Worm (Caenorhabditis elegans): ENCODE measurements around the gene C47D12.2.
A peak's percentile ranks its signal among the peaks of the same experiment; 100 is the strongest.

The C47D12.2 gene

DNA sequence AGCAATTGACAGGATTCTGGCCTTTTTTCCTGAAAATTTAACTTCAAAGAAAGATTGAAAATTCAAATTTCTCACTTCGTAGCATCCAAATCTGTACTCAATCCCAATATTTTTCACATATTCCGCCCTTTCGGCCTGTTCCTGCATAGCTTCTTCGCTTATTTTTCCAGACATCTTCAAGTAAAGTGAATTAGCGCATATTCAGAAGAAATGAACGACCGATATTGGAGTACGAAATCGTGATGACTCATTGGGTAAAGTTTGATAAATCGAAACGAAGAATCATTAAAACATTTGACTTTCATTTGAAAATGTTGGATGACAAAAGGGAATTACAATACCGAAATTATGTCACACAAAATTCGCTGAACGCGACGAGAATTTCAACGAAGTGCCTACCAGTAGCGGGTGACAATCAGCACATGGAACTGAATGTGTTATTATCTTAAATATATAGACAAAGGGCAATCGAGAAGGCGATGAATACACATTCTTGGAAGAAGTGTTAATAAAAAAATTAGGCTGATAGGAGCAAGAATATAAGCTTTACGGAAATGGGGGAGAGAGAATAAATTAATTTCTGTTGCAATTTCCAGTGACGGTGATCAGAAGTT is 25.0 kb upstream of the C47D12.2 start, which contains the start of gene coa-7:
coa-7 (minus strand) TSS at position 174 of the 614 bp plus-strand sequence.
- no peak for TF ChIP-seq flt-1 (GFP tag; IDR thresholded peaks at IDR 0.05)
- TF ChIP-seq ref-1 (GFP tag; conservative IDR thresholded peaks at IDR 0.05) = no peak
- TF ChIP-seq med-1 (GFP tag; optimal IDR thresholded peaks at IDR 0.05; ENCODE audit: insufficient read depth) = no peak
- TF ChIP-seq cog-1 (tag; optimal IDR thresholded peaks at IDR 0.05) = no peak
- no peak for TF ChIP-seq ztf-23 (GFP tag; IDR thresholded peaks at IDR 0.05)
- no peak for TF ChIP-seq tab-1 (GFP tag; IDR thresholded peaks at IDR 0.05)
- no peak for TF ChIP-seq T22C8.4 (GFP tag; IDR thresholded peaks at IDR 0.05)
- TF ChIP-seq klf-2 (GFP tag; conservative IDR thresholded peaks at IDR 0.05) = no peak

DNA sequence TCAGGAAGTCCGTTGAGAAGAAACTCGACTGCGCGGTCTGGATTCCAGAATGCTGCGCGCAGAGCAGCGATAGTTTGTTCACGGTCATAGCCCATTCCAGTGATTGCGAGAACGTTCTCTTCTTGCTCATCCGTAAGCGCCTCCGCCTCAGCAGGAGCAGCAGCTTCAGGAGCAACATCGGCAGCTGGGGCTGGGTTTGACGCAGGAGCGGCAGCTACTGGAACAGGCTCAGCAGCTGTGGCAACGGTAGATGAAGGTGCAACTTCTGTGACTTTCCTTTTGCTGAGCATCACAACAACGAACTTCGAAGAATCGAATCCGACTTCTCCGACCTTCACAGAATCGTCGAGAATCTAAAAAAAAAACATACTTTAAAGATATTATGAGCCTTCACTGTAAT is 24.0 kb upstream of the C47D12.2 start:
- no peak for TF ChIP-seq tab-1 (GFP tag; IDR thresholded peaks at IDR 0.05)
- TF ChIP-seq T22C8.4 (GFP tag; IDR thresholded peaks at IDR 0.05) = no peak
- no peak for TF ChIP-seq ref-1 (GFP tag; conservative IDR thresholded peaks at IDR 0.05)
- no peak for TF ChIP-seq ztf-29 (GFP tag; IDR thresholded peaks at IDR 0.05)
- no peak for TF ChIP-seq cog-1 (tag; optimal IDR thresholded peaks at IDR 0.05)
- TF ChIP-seq flt-1 (GFP tag; IDR thresholded peaks at IDR 0.05) = no peak

DNA sequence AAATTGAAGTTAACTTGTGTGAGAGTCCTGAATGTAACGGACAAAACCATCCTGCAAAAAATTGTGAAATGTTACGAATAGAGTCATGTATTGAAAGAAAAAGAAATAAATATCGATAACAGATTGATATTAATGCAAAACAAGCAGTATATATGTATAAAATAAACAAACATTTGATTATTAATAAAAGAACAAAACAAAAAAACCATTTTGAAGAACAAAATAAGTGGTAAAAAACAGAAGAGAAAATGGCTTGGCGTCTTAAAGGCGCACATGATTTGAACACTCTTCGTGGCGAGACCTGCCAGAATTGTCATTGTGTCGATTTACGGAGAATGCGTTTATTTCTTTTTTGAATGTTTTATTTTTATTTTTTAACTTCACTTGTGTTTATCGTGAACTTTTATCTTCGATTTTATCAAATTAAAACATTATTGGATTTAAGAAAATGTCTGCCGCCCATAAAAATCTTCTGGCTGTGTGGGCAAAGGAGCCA is 23.4 kb upstream of the C47D12.2 start, which contains the start of the genes rad-23 and rpn-12:
rad-23 (minus strand) TSS at position 51 of the 496 bp plus-strand sequence.
rpn-12 (plus strand) TSS at position 446 of the 496 bp plus-strand sequence.
- TF ChIP-seq cog-1 (tag; optimal IDR thresholded peaks at IDR 0.05) (peak; percentile 32), med-1 (GFP tag; optimal IDR thresholded peaks at IDR 0.05; ENCODE audit: insufficient read depth) (no peak)

DNA sequence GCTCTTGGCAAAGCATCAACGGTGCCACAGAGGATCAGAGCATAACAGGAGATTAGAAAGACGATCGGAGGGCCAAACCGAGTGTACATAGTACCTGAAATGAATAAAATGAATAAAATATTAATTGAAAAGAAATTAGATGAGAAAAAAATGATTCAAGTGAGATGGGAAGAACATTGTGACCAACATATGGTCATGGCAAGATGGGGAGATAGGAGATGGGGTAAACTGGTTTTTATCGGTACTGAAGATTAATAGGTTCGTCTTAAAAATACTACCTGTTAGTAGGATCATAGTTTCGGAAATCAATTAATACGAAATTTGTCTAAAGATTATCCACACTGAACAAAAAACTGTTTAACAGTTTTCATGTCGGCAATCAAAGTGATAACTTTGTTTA is 19.0 kb upstream of the C47D12.2 start, which contains the start of gene nep-1:
nep-1 (minus strand) TSS at position 101 of the 400 bp plus-strand sequence.
- no peak for TF ChIP-seq T22C8.4 (GFP tag; IDR thresholded peaks at IDR 0.05)
- TF ChIP-seq ref-1 (GFP tag; conservative IDR thresholded peaks at IDR 0.05) = no peak

DNA sequence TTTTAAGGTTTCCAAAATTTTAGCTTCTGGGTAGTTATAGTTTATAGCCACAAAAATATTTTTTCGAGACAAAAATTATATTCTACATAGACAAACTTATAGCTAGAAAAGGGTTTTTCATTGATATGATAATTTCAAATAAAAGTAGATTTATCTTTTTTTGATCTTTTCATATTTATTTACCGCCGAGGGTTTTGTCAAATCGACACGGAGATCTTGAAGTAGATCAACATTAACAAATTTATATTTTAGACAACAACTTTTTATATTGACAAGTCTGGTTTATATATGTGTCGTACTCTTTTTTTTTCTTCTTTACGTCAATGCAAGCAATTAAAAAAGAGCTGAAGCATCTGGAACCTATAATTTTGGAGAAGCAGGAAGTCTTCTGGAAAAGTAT is 17.3 kb upstream of the C47D12.2 start:
- no peak for TF ChIP-seq klf-2 (GFP tag; conservative IDR thresholded peaks at IDR 0.05)
- TF ChIP-seq cog-1 (tag; optimal IDR thresholded peaks at IDR 0.05) = no peak
- no peak for TF ChIP-seq ztf-23 (GFP tag; IDR thresholded peaks at IDR 0.05)
- no peak for TF ChIP-seq ref-1 (GFP tag; conservative IDR thresholded peaks at IDR 0.05)
- TF ChIP-seq ztf-29 (GFP tag; IDR thresholded peaks at IDR 0.05) = no peak
- TF ChIP-seq T22C8.4 (GFP tag; IDR thresholded peaks at IDR 0.05) = no peak
- TF ChIP-seq flt-1 (GFP tag; IDR thresholded peaks at IDR 0.05) = no peak
- no peak for TF ChIP-seq tab-1 (GFP tag; IDR thresholded peaks at IDR 0.05)
- no peak for TF ChIP-seq med-1 (GFP tag; optimal IDR thresholded peaks at IDR 0.05; ENCODE audit: insufficient read depth)

DNA sequence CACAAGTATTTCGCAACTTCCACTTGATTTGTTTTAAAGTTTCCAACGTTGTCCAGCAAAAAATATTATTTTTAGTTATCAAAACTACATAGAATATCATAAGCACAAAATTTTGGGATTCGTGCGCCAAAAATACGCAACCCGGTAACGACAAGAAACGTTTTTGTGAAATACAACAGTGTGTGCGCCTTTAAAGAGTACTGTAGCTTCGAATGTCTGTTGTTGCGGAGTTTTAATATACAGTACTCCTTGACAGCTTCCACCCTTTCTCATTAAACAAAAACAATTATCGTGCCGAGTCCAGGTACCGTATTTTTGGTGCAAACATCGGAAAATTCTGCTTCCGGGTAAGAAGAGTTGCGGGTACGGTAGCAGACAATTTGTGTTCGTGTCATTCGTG is 4.1 kb downstream of the C47D12.2 start:
- TF ChIP-seq flt-1 (GFP tag; IDR thresholded peaks at IDR 0.05) = no peak

DNA sequence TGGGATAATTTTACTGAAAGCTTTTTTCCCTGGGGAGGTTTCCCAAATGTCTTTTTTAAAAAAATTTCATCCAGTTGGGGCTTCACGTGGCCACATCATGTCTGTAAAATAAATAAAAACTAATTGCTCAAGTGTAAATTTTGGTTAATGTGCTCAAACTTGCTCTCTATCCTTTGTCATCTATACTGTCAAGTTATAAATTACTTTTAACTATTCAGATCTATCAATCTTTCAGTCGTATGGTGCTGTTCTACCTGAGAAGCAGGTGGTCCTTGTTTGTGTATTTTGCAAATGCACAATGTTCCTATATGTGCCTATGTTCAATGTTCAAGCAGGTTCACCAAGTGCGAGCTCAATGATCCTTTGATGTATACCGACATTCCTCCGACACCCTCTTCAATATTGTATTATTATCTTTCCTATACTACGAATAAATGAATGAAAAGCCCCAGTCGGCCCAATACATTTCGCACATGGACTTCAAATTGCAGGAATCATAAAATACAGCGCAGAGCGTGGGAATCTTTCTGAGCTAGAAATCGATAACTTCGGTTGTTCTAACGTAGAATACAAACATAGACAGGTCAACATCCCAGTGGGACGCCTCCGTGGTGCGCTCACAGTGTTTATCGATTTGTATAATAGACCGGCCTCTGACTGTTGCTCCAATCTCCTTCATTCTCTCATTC is 5.2 kb downstream of the C47D12.2 start, which contains the start of the genes sfxn-1.4 and C47D12.4:
sfxn-1.4 (minus strand) TSS at position 101 of the 689 bp plus-strand sequence.
C47D12.4 (plus strand) TSS at position 639 of the 689 bp plus-strand sequence.
- TF ChIP-seq ref-1 (GFP tag; conservative IDR thresholded peaks at IDR 0.05) (no peak), T22C8.4 (GFP tag; IDR thresholded peaks at IDR 0.05) (0 out of 2 replicates have a peak, but pooled peaks have one; percentile 18)

DNA sequence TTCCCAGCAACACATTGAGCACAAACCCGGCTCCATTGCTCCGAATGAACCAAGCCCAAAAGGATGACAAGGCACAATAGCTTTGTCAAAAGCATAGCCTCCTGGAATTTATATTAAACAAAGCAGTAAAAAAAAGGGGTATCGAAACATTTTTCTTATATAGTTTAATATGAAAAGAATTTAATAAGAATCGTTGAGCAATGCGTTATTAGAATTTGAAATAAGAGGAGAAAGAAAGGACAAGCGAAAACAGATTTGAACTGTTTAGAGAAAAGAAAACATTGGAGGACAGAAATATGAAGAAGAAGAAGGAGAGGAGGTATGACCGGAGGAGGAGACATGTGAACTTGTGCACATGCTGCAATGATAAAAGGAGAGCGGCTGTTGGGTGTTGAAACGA is 9.1 kb downstream of the C47D12.2 start, which contains the start of gene C47D12.5:
C47D12.5 (minus strand) TSS at position 101 of the 400 bp plus-strand sequence.
- TF ChIP-seq flt-1 (GFP tag; IDR thresholded peaks at IDR 0.05) = no peak
- TF ChIP-seq ztf-29 (GFP tag; IDR thresholded peaks at IDR 0.05) = no peak
- TF ChIP-seq ztf-23 (GFP tag; IDR thresholded peaks at IDR 0.05) = no peak
- no peak for TF ChIP-seq tab-1 (GFP tag; IDR thresholded peaks at IDR 0.05)
- TF ChIP-seq cog-1 (tag; optimal IDR thresholded peaks at IDR 0.05) = no peak
- no peak for TF ChIP-seq med-1 (GFP tag; optimal IDR thresholded peaks at IDR 0.05; ENCODE audit: insufficient read depth)
- no peak for TF ChIP-seq klf-2 (GFP tag; conservative IDR thresholded peaks at IDR 0.05)
- TF ChIP-seq ref-1 (GFP tag; conservative IDR thresholded peaks at IDR 0.05) = no peak
- TF ChIP-seq T22C8.4 (GFP tag; IDR thresholded peaks at IDR 0.05) = no peak

DNA sequence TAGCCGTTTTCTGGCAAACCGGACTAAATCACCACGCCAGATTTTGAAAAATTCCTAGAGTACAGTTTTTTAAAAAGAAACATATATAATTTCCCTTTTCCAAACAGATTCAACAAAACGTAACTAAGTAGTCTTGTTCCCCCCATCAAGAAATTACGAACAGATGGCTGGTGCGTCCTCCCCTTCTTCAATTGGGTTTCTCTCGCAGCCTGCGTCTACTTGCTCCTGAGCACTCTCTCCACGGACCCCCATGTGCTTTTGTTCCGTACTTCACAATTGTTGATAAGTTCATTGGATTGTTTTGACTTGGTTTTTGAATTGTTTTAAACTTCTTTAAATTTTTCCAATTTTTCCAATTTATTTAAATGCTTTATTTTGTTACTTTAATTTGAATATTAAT is 11.9 kb downstream of the C47D12.2 start:
- no peak for TF ChIP-seq flt-1 (GFP tag; IDR thresholded peaks at IDR 0.05)
- TF ChIP-seq ztf-29 (GFP tag; IDR thresholded peaks at IDR 0.05) = no peak
- no peak for TF ChIP-seq tab-1 (GFP tag; IDR thresholded peaks at IDR 0.05)
- no peak for TF ChIP-seq ref-1 (GFP tag; conservative IDR thresholded peaks at IDR 0.05)
- TF ChIP-seq cog-1 (tag; optimal IDR thresholded peaks at IDR 0.05) = no peak
- TF ChIP-seq klf-2 (GFP tag; conservative IDR thresholded peaks at IDR 0.05) = no peak

DNA sequence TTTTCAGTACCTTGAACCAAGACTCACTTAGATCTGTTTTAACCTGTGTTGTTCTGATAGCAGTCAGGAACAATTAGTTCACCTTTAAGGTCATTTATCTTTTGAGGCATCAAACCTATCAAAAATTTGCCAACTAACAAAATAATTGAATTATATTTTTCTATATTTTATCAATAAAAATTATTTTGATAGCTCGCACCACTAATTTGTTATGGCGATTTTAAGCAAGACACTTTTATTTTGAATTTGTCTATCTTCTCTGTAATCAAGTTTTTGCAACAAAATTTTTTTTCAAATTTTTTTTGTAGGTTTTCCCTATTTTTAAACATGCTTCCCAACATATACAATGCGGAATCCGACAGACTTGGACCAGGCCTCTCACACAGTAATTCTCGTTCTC is 12.5 kb downstream of the C47D12.2 start, which contains the start of gene kel-1:
kel-1 (plus strand) TSS at position 301 of the 400 bp plus-strand sequence.
- TF ChIP-seq ztf-23 (GFP tag; IDR thresholded peaks at IDR 0.05) (no peak), med-1 (GFP tag; optimal IDR thresholded peaks at IDR 0.05; ENCODE audit: insufficient read depth) (no peak), tab-1 (GFP tag; IDR thresholded peaks at IDR 0.05) (no peak), T22C8.4 (GFP tag; IDR thresholded peaks at IDR 0.05) (no peak), klf-2 (GFP tag; conservative IDR thresholded peaks at IDR 0.05) (no peak), ztf-29 (GFP tag; IDR thresholded peaks at IDR 0.05) (no peak), flt-1 (GFP tag; IDR thresholded peaks at IDR 0.05) (no peak), cog-1 (tag; optimal IDR thresholded peaks at IDR 0.05) (no peak), ref-1 (GFP tag; conservative IDR thresholded peaks at IDR 0.05) (no peak)

Measured in whole organism, midembryonic.